Worm (Caenorhabditis elegans): ENCODE results near the gene Y51H4A.8.
"Not testable (repeated sequence)": the region's sequence is repeated elsewhere in the genome, so short reads cannot be mapped to it uniquely, and the experiment has no call there.

Y51H4A.8 gene

DNA sequence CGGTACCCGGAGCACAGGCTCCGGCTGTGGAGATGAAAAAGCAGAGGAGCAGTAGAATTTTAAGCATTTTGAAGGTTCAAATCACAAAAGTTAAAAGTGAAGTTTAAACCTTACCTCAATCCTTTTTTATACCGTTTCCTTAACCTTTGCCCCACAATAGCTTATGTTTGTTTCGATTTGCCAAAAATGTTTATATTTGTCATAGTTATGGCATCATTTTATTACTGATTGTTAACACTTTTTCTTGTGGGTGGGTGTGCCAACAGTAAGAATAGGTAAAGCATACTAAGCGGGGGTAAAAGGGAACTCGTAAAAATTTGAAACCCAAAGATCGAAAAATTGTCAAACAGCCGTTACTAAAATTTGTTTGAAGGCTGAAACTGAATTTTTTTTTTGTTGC is at the start of gene Y51H4A.8:
TSS of gene Y51H4A.8 (minus strand) at position 101 of the 400 bp plus-strand sequence.
- TF ChIP-seq ZK185.1 (tag; optimal IDR thresholded peaks at IDR 0.05; ENCODE audit: poor library complexity, severe bottlenecking), result no peak
- no peak for TF ChIP-seq nfya-2 (GFP tag; IDR thresholded peaks at IDR 0.05)
- TF ChIP-seq tbx-9 (tag; optimal IDR thresholded peaks at IDR 0.05; ENCODE audit: borderline replicate concordance), result no peak
- no peak for TF ChIP-seq hsf-1 (GFP tag; IDR thresholded peaks at IDR 0.05)
- no peak for TF ChIP-seq nhr-27 (tag; optimal IDR thresholded peaks at IDR 0.05)
- TF ChIP-seq C17E4.6 (GFP tag; IDR thresholded peaks at IDR 0.05), result no peak
- no peak for TF ChIP-seq chd-7 (tag; optimal IDR thresholded peaks at IDR 0.05)
- no peak for TF ChIP-seq ama-1 (optimal IDR thresholded peaks at IDR 0.05)
- no peak for TF ChIP-seq ama-1 (GFP tag; optimal IDR thresholded peaks at IDR 0.05)
- TF ChIP-seq ztf-3 (GFP tag; optimal IDR thresholded peaks at IDR 0.05), result no peak
- TF ChIP-seq nhr-80 (tag; optimal IDR thresholded peaks at IDR 0.05), result no peak
- no peak for TF ChIP-seq let-607 (tag; optimal IDR thresholded peaks at IDR 0.05)
- TF ChIP-seq hlh-12 (tag; optimal IDR thresholded peaks at IDR 0.05), result no peak
- TF ChIP-seq B0019.2 (GFP tag; conservative IDR thresholded peaks at IDR 0.05), result no peak
- no peak for TF ChIP-seq ets-4 (GFP tag; optimal IDR thresholded peaks at IDR 0.05)
- TF ChIP-seq lin-54 (GFP tag; optimal IDR thresholded peaks at IDR 0.05), result no peak
- no peak for TF ChIP-seq Y79H2A.3 (GFP tag; conservative IDR thresholded peaks at IDR 0.05)

DNA sequence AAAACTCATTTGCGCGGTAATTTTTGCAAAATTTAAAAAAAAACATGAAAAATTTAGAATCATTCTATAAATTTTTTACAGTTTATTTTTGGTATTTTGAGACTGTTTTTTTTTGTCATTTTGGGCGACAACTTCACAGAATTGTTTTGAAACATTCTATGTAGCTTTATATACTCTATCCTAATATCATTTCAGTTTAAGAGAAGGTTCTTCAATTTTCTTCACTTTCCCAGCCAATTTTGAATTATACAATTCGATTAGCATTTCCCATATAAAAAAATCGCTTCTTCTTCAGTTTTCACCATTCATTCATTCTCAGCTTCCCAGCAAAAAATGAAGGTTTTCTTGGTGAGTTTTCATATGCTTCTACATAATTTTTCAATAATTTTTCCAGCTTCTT is 49.3 kb upstream of the Y51H4A.8 start, which contains the start of gene fipr-28:
TSS of gene fipr-28 (plus strand) at position 301 of the 400 bp plus-strand sequence.
- TF ChIP-seq mxl-1 (tag; optimal IDR thresholded peaks at IDR 0.05), result no peak
- TF ChIP-seq nfya-1 (tag; optimal IDR thresholded peaks at IDR 0.05; ENCODE audit: borderline replicate concordance, insufficient read depth), result no peak
- TF ChIP-seq ceh-27 (GFP tag; optimal IDR thresholded peaks at IDR 0.05), result no peak
- TF ChIP-seq F22D6.2 (tag; optimal IDR thresholded peaks at IDR 0.05), result no peak
- TF ChIP-seq ekl-4 (GFP tag; IDR thresholded peaks at IDR 0.05), result no peak
- TF ChIP-seq T07F8.4 (tag; optimal IDR thresholded peaks at IDR 0.05), result no peak
- TF ChIP-seq him-1 (tag; optimal IDR thresholded peaks at IDR 0.05), result no peak
- TF ChIP-seq ztf-26 (tag; optimal IDR thresholded peaks at IDR 0.05), result no peak
- no peak for TF ChIP-seq hlh-12 (tag; optimal IDR thresholded peaks at IDR 0.05)
- no peak for TF ChIP-seq K11D2.4 (GFP tag; IDR thresholded peaks at IDR 0.05)
- TF ChIP-seq lin-35 (GFP tag; optimal IDR thresholded peaks at IDR 0.05), result no peak
- TF ChIP-seq ceh-58 (GFP tag; IDR thresholded peaks at IDR 0.05), result no peak
- TF ChIP-seq mes-4 (tag; optimal IDR thresholded peaks at IDR 0.05), result no peak
- TF ChIP-seq egl-18 (GFP tag; IDR thresholded peaks at IDR 0.05), result no peak

- not testable (repeated sequence) for TF ChIP-seq Y95B8A.8 (GFP tag; IDR thresholded peaks at IDR 0.05); nhr-120 (GFP tag; IDR thresholded peaks at IDR 0.05); F10E7.11 (tag; optimal IDR thresholded peaks at IDR 0.05)
Measured at ce11 chrIV:16625909-16626308, 47.6 kb upstream of the Y51H4A.8 start, which contains the start of gene fip-7. fip-7 (plus strand) TSS chrIV:16626209.

DNA sequence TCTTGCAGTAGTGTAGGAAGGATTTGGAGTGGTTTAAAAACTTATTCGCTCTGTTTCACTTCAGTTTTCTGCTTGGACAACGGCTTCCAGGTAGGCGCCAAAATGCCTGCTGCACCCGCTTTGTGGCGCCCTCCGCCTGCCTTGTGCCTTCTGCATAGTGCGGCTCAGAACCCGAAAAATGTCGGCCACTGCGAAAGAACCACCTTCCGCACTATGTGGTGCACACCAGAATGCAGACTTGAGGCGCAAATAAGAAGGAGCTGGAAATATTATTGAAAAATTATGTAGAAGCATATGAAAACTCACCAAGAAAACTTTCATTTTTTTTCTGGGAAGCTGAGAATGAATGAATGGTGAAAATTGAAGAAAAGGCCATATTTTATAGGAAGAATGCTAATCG is 44.7 kb upstream of the Y51H4A.8 start:
- TF ChIP-seq attf-6 (GFP tag; IDR thresholded peaks at IDR 0.05) (peak; percentile 51), snpc-4 (tag; optimal IDR thresholded peaks at IDR 0.05) (peak in 1 of 4 experiments; percentile 44)
- TF ChIP-seq snpc-4 (GFP tag; optimal IDR thresholded peaks at IDR 0.05), result not testable (repeated sequence)
